Worm (Caenorhabditis elegans): ENCODE measurements around the gene T04C12.8.

DNA sequence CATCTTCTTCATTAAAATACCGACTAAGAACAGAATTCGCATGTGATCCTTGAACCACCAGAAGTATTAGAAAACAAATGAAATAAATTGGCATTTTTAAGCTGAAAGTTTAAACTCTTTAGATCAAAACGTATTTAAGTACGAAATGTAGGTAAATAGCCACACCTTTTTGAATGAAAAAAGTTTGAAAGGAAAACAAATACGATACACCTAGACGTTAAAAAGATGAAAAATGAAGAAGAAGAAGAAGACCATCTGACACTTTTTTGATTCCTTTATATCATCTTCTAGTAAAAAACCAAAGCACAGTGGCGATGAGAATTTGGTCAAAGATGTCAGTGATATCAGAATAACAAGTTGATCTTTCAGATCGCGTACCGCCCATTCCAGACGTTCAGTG lies 26.7 kb upstream of the T04C12.8 start, which contains the start of gene Y42A5A.3:
- no peak for TF ChIP-seq med-1 (GFP tag; optimal IDR thresholded peaks at IDR 0.05; ENCODE audit: insufficient read depth)
- TF ChIP-seq klf-2 (GFP tag; conservative IDR thresholded peaks at IDR 0.05), result no peak

Measured in whole organism, midembryonic.